Worm (Caenorhabditis elegans) whole organism, L1 larva: ENCODE results near the gene rpl-34.
A peak's percentile ranks its signal among the peaks of the same experiment; 100 is the strongest.

Experiments used
- C16A3.4 ChIP-seq: fragments of 150-350 bp; optimal IDR thresholded peaks from 2 replicates; lab custom pipeline; 2014; ENCODE audit warnings: missing biosample characterization, missing genetic modification characterization
- C34B4.2 ChIP-seq: sonication (generic microtip); optimal IDR thresholded peaks from 2 replicates; lab custom pipeline; 2017; ENCODE audit warnings: mild to moderate bottlenecking, missing genetic modification characterization, missing compliant biosample characterization
- F16B12.6 ChIP-seq: fragments of 150-350 bp; optimal IDR thresholded peaks from 2 replicates; lab custom pipeline; 2014; ENCODE audit warnings: missing biosample characterization, missing genetic modification characterization
- aha-1 ChIP-seq: fragments of 150-350 bp; optimal IDR thresholded peaks from 2 replicates; lab custom pipeline; 2014; ENCODE audit warnings: missing biosample characterization, missing genetic modification characterization
- alr-1 ChIP-seq: fragments of 200-800 bp; sonication (Bioruptor generic); optimal IDR thresholded peaks from 2 replicates; lab custom pipeline; 2018; ENCODE audit warnings: borderline replicate concordance, mild to moderate bottlenecking, missing genetic modification characterization, missing compliant biosample characterization
- aly-2 ChIP-seq: fragments of 150-350 bp; optimal IDR thresholded peaks from 2 replicates; lab custom pipeline; 2014; ENCODE audit warnings: missing biosample characterization, missing genetic modification characterization
- blmp-1 ChIP-seq: fragments of 150-350 bp; optimal IDR thresholded peaks from 2 replicates; lab custom pipeline; 2014; ENCODE audit warnings: missing biosample characterization, missing genetic modification characterization
- ceh-8 ChIP-seq: fragments of 200-800 bp; sonication (Bioruptor generic); optimal IDR thresholded peaks from 2 replicates; lab custom pipeline; 2018; ENCODE audit warnings: mild to moderate bottlenecking, missing genetic modification characterization, moderate library complexity, missing compliant biosample characterization
- ceh-88 ChIP-seq: fragments of 200-800 bp; sonication (Bioruptor generic); IDR thresholded peaks from 2 replicates; pipeline ENCODE4 v1.3.6; 2022; ENCODE audit warnings: missing genetic modification characterization, missing compliant biosample characterization
- ces-1 ChIP-seq: fragments of 150-350 bp; optimal IDR thresholded peaks from 2 replicates; lab custom pipeline; 2014; ENCODE audit warnings: missing biosample characterization, missing genetic modification reagents, missing genetic modification characterization
- dpl-1 ChIP-seq, 3 experiments: fragments of 150-350 bp in 2 of 3; sonication (generic microtip) in 1 of 3; optimal IDR thresholded peaks; 2 replicates each; lab custom pipeline; 2014 to 2017; ENCODE audit warnings: missing biosample characterization in 3 of 3, missing genetic modification characterization in 3 of 3, missing genetic modification reagents in 3 of 3
- efl-1 ChIP-seq, 4 experiments: fragments of 150-350 bp; optimal IDR thresholded peaks in 3 of 4; peaks in 1 of 4; 1 replicate in 1 of 4; 2 replicates in 3 of 4; lab custom pipeline; 2014; ENCODE audit warnings: missing biosample characterization in 2 of 4, missing genetic modification characterization in 2 of 4, missing genetic modification reagents in 2 of 4
- elt-2 ChIP-seq: sonication (generic microtip); optimal IDR thresholded peaks from 2 replicates; lab custom pipeline; 2016; ENCODE audit warnings: missing genetic modification characterization, mild to moderate bottlenecking, inconsistent platforms, missing compliant biosample characterization, missing genetic modification reagents
- fkh-10 ChIP-seq: sonication (generic microtip); optimal IDR thresholded peaks from 2 replicates; lab custom pipeline; 2017; ENCODE audit warnings: missing biosample characterization, missing genetic modification reagents, missing genetic modification characterization
- fkh-4 ChIP-seq: sonication (generic microtip); optimal IDR thresholded peaks from 2 replicates; lab custom pipeline; 2016; ENCODE audit warnings: missing compliant biosample characterization, missing genetic modification characterization, borderline replicate concordance
- grh-1 ChIP-seq: fragments of 200-800 bp; sonication (Bioruptor generic); IDR thresholded peaks from 2 replicates; pipeline ENCODE4 v1.3.6; 2022; ENCODE audit warnings: missing genetic modification reagents, missing genetic modification characterization, missing compliant biosample characterization
- irx-1 ChIP-seq: sonication (generic microtip); optimal IDR thresholded peaks from 2 replicates; lab custom pipeline; 2016; ENCODE audit warnings: missing genetic modification characterization, missing compliant biosample characterization
- jun-1 ChIP-seq: fragments of 150-350 bp; optimal IDR thresholded peaks from 2 replicates; lab custom pipeline; 2014; ENCODE audit warnings: missing biosample characterization, missing genetic modification reagents, missing genetic modification characterization
- lin-35 ChIP-seq, 2 experiments: fragments of 150-350 bp; optimal IDR thresholded peaks; 2 replicates each; lab custom pipeline; 2014; ENCODE audit warnings: missing biosample characterization in 2 of 2, missing genetic modification characterization in 2 of 2, missing genetic modification reagents in 2 of 2
- lsy-2 ChIP-seq, 2 experiments: fragments of 150-350 bp; optimal IDR thresholded peaks; 2 replicates each; lab custom pipeline; 2014; ENCODE audit warnings: missing biosample characterization in 2 of 2, missing genetic modification characterization in 2 of 2
- mab-9 ChIP-seq: fragments of 200-800 bp; sonication (Bioruptor generic); IDR thresholded peaks from 2 replicates; pipeline ENCODE4 v1.3.6; 2022; ENCODE audit warnings: missing genetic modification reagents, missing genetic modification characterization, missing compliant biosample characterization
- mdl-1 ChIP-seq, 2 experiments: fragments of 150-350 bp; optimal IDR thresholded peaks; 2 replicates each; lab custom pipeline; 2014 to 2017; ENCODE audit warnings: missing biosample characterization in 2 of 2, missing genetic modification characterization in 2 of 2, inconsistent platforms in 1 of 2
- mep-1 ChIP-seq: fragments of 150-350 bp; optimal IDR thresholded peaks from 2 replicates; lab custom pipeline; 2014; ENCODE audit warnings: missing biosample characterization, missing genetic modification characterization
- nhr-11 ChIP-seq: fragments of 150-350 bp; optimal IDR thresholded peaks from 2 replicates; lab custom pipeline; 2014; ENCODE audit warnings: missing biosample characterization, missing genetic modification characterization
- nhr-12 ChIP-seq: sonication (generic microtip); optimal IDR thresholded peaks from 2 replicates; lab custom pipeline; 2017; ENCODE audit warnings: missing biosample characterization, missing genetic modification characterization
- nhr-28 ChIP-seq: fragments of 150-350 bp; optimal IDR thresholded peaks from 2 replicates; lab custom pipeline; 2014; ENCODE audit warnings: missing biosample characterization, missing genetic modification characterization
- nhr-47 ChIP-seq: sonication (generic microtip); optimal IDR thresholded peaks from 2 replicates; lab custom pipeline; 2016; ENCODE audit warnings: mild to moderate bottlenecking, missing genetic modification characterization, moderate library complexity, missing compliant biosample characterization
- nhr-77 ChIP-seq: fragments of 150-350 bp; optimal IDR thresholded peaks from 2 replicates; lab custom pipeline; 2014; ENCODE audit warnings: missing biosample characterization, missing genetic modification characterization
- pax-3 ChIP-seq: fragments of 200-800 bp; sonication (Bioruptor generic); optimal IDR thresholded peaks from 2 replicates; lab custom pipeline; 2018; ENCODE audit warnings: mild to moderate bottlenecking, missing genetic modification characterization, moderate library complexity, missing compliant biosample characterization
- rnt-1 ChIP-seq: sonication (generic microtip); optimal IDR thresholded peaks from 2 replicates; lab custom pipeline; 2016; ENCODE audit warnings: mild to moderate bottlenecking, missing genetic modification characterization, moderate library complexity, missing compliant biosample characterization
- snu-23 ChIP-seq: sonication (generic microtip); optimal IDR thresholded peaks from 2 replicates; lab custom pipeline; 2016; ENCODE audit warnings: missing genetic modification characterization, missing compliant biosample characterization
- swsn-7 ChIP-seq: sonication (generic microtip); optimal IDR thresholded peaks from 2 replicates; lab custom pipeline; 2016; ENCODE audit warnings: missing genetic modification characterization, missing compliant biosample characterization
- unc-62 ChIP-seq: fragments of 150-350 bp; optimal IDR thresholded peaks from 2 replicates; lab custom pipeline; 2014; ENCODE audit warnings: missing biosample characterization, missing genetic modification reagents, missing genetic modification characterization
- unc-86 ChIP-seq: sonication (generic microtip); optimal IDR thresholded peaks from 2 replicates; lab custom pipeline; 2016; ENCODE audit warnings: missing genetic modification characterization, missing compliant biosample characterization
- xbp-1 ChIP-seq: sonication (generic microtip); optimal IDR thresholded peaks from 2 replicates; lab custom pipeline; 2016; ENCODE audit warnings: missing genetic modification characterization, missing compliant biosample characterization
- zag-1 ChIP-seq: fragments of 150-350 bp; optimal IDR thresholded peaks from 2 replicates; lab custom pipeline; 2014; ENCODE audit warnings: missing biosample characterization, missing genetic modification characterization
- zip-4 ChIP-seq: fragments of 200-800 bp; sonication (Bioruptor generic); optimal IDR thresholded peaks from 2 replicates; lab custom pipeline; 2018; ENCODE audit warnings: mild to moderate bottlenecking, missing genetic modification characterization, moderate library complexity, missing compliant biosample characterization
- ztf-11 ChIP-seq, 2 experiments: sonication (generic microtip); optimal IDR thresholded peaks; 2 replicates each; lab custom pipeline; 2016 to 2017; ENCODE audit warnings: missing genetic modification characterization in 2 of 2, missing biosample characterization in 1 of 2, missing compliant biosample characterization in 1 of 2
- ztf-4 ChIP-seq: fragments of 150-350 bp; optimal IDR thresholded peaks from 2 replicates; lab custom pipeline; 2014; ENCODE audit warnings: missing biosample characterization, missing genetic modification characterization

rpl-34 gene

ce11 chrIV:12282157-12282789, 13.5 kb downstream of the rpl-34 start, which contains the start of the genes C42C1.12 and C42C1.19:
Gene C42C1.12, minus strand, starts transcription at chrIV:12282207.
Gene C42C1.19, plus strand, starts transcription at chrIV:12282739.
- TF ChIP-seq xbp-1 (tag; lab: Kevin White, UChicago) = peak; percentile 32
- TF ChIP-seq ztf-11 (tag; optimal IDR thresholded peaks at IDR 0.05; lab: Kevin White, UChicago) = no peak
- peak in 1 of 3 experiments; percentile 39 for TF ChIP-seq dpl-1 (GFP tag; optimal IDR thresholded peaks at IDR 0.05; lab: Kevin White, UChicago)
- peak; percentile 82 for TF ChIP-seq F16B12.6 (tag; lab: Kevin White, UChicago)
- peak; percentile 1 to 30 for TF ChIP-seq efl-1 (optimal IDR thresholded peaks at IDR 0.05; lab: Kevin White, UChicago)
- peak in 1 of 2 experiments; percentile 45 for TF ChIP-seq efl-1 (GFP tag; optimal IDR thresholded peaks at IDR 0.05 in 1 of 2; lab: Kevin White, UChicago)
- peak; percentile 1 to 14 for TF ChIP-seq lin-35 (GFP tag; optimal IDR thresholded peaks at IDR 0.05; lab: Kevin White, UChicago)
- TF ChIP-seq blmp-1 (tag; lab: Kevin White, UChicago) = peak; percentile 15
- TF ChIP-seq mep-1 (tag; lab: Kevin White, UChicago) = peak; percentile 53
- no peak for TF ChIP-seq grh-1 (GFP tag; lab: Robert Waterston, UW)
- peak; percentile 3 for TF ChIP-seq swsn-7 (tag; lab: Kevin White, UChicago)
- TF ChIP-seq mdl-1 (tag; optimal IDR thresholded peaks at IDR 0.05; lab: Kevin White, UChicago) = no peak
- no peak for TF ChIP-seq unc-62
- TF ChIP-seq ceh-8 (GFP tag; lab: Kevin White, UChicago) = no peak
- peak; percentile 54 to 61 for TF ChIP-seq lsy-2 (tag; optimal IDR thresholded peaks at IDR 0.05; lab: Kevin White, UChicago)
- TF ChIP-seq ceh-88 (GFP tag; lab: Robert Waterston, UW) = no peak
- TF ChIP-seq nhr-28 = no peak
- no peak for TF ChIP-seq zag-1 (tag; lab: Kevin White, UChicago)

ce11 chrIV:12282873-12283272, 14.1 kb downstream of the rpl-34 start, which contains the start of gene hpo-12:
Gene hpo-12, plus strand, starts transcription at chrIV:12283173.
- TF ChIP-seq nhr-28 (no peak), fkh-10 (GFP tag; lab: Kevin White, UChicago) (no peak), unc-86 (tag; lab: Kevin White, UChicago) (no peak), aha-1 (no peak), nhr-12 (no peak)

DNA sequence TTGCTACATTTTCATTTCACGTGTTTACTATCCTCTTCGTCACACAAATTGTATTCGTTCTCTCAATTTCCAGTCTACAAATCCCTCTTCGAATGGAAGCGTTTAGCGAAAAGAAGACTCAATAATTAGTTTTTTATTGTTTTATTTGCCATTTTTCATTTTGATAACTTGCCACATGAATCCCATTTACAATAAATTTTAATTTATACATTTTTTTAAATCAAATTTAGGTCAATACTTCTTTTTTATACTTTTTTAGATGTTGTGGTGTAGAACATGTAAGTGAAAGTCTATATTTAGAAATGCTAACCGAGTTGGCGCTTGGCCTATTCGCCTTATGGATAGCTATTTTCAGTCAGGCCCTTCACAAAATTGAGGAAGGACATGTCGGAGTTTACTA, 18.8 kb downstream of the rpl-34 start, which contains the start of gene erl-1:
Gene erl-1 (plus strand): TSS at position 301 of the 400 bp plus-strand sequence.
- TF ChIP-seq snu-23 (GFP tag; lab: Kevin White, UChicago) (no peak), fkh-4 (tag; lab: Kevin White, UChicago) (no peak), jun-1 (no peak), nhr-77 (no peak), ces-1 (GFP tag; lab: Kevin White, UChicago) (no peak), lsy-2 (tag; optimal IDR thresholded peaks at IDR 0.05; lab: Kevin White, UChicago) (no peak), irx-1 (no peak), alr-1 (no peak), nhr-47 (tag; lab: Kevin White, UChicago) (no peak)

ce11 chrIV:12289149-12289548, 20.4 kb downstream of the rpl-34 start, which contains the start of gene C42C1.9:
Gene C42C1.9, plus strand, starts transcription at chrIV:12289449.
- TF ChIP-seq nhr-11 (tag; lab: Kevin White, UChicago) = no peak
- TF ChIP-seq rnt-1 (tag; lab: Kevin White, UChicago) = no peak
- no peak for TF ChIP-seq mab-9 (GFP tag; lab: Robert Waterston, UW)
- TF ChIP-seq irx-1 = no peak
- no peak for TF ChIP-seq C34B4.2 (tag; lab: Kevin White, UChicago)

ce11 chrIV:12290744-12291143, 21.9 kb downstream of the rpl-34 start, which contains the start of gene C42C1.8:
Gene C42C1.8, plus strand, starts transcription at chrIV:12291044.
- TF ChIP-seq aly-2 (no peak), nhr-12 (no peak), ztf-4 (tag; lab: Kevin White, UChicago) (no peak), pax-3 (tag; lab: Kevin White, UChicago) (no peak), mdl-1 (tag; optimal IDR thresholded peaks at IDR 0.05; lab: Kevin White, UChicago) (no peak), nhr-28 (no peak), zip-4 (GFP tag; lab: Kevin White, UChicago) (no peak), unc-62 (no peak), irx-1 (no peak), mab-9 (GFP tag; lab: Robert Waterston, UW) (no peak), rnt-1 (tag; lab: Kevin White, UChicago) (no peak), ztf-11 (tag; optimal IDR thresholded peaks at IDR 0.05; lab: Kevin White, UChicago) (no peak), fkh-4 (tag; lab: Kevin White, UChicago) (no peak), C16A3.4 (tag; lab: Kevin White, UChicago) (no peak), xbp-1 (tag; lab: Kevin White, UChicago) (no peak), efl-1 (optimal IDR thresholded peaks at IDR 0.05; lab: Kevin White, UChicago) (no peak), efl-1 (GFP tag; optimal IDR thresholded peaks at IDR 0.05 in 1 of 2; lab: Kevin White, UChicago) (no peak), elt-2 (tag; lab: Kevin White, UChicago) (no peak), nhr-11 (tag; lab: Kevin White, UChicago) (no peak), blmp-1 (tag; lab: Kevin White, UChicago) (no peak)
- TF ChIP-seq, all 84 proteins: peak for 0
